Fruit fly (Drosophila melanogaster) Kc167 (cell line): ENCODE data around the gene CG6479.

Experiments
- h ChIP-seq: fragments of >200 bp; optimal IDR thresholded peaks from 3 replicates; lab custom pipeline; 2018; ENCODE audit warnings: missing external identifiers
- insv ChIP-seq: fragments of >200 bp; optimal IDR thresholded peaks from 3 replicates; lab custom pipeline; 2018; ENCODE audit warnings: missing external identifiers
- ttk ChIP-seq: sonication (Bioruptor generic); optimal IDR thresholded peaks from 2 replicates; lab custom pipeline; 2017; ENCODE audit warnings: missing external identifiers

DNA sequence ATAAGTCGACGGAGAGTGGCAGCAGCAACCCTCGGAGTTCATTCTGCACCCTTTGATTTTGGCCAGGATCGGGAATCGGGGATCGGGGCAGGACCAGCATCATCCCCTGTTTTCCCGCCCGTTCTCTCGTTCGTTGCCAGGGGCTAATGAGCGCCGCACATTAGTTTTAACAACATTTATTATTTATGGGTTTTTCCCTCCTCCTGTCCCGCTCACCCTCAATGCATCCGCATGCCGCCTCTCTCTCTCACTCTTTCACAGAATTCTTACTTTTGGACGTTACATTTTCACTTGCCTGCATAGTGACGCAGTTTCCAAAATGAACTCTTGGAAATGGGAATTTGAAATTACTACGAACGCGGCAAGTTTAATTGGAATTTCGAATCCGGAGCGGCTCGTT lies 27.9 kb upstream of the CG6479 start:
- TF ChIP-seq h (lab: Kevin White, UChicago) = no peak
- TF ChIP-seq ttk = no peak
- TF ChIP-seq insv (lab: Kevin White, UChicago) = no peak
